Worm (Caenorhabditis elegans): Measurements from ENCODE around the gene mlt-10.

Gene mlt-10

DNA sequence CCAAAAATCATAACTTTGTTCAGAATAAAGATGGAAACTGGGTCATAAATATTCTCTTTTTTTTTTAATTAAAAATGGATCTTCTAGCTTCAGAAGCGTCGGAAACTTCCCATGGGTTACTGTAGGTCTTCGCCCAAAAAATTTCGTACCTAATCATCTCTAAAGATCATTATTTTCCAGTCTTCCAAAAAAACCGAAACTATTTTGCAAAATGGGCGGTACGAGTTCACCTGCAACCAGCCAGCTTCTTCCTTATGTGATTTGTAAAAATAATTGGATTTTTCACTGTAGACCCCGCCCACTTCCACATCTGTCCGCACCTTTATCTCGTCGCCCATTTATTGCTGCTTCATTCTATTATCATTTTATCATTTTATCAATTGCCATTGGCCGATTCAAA lies at the start of gene mlt-10:
TSS of gene mlt-10 (plus strand) at position 301 of the 400 bp plus-strand sequence.
- TF ChIP-seq mdl-1 (tag; optimal IDR thresholded peaks at IDR 0.05) (no peak), egl-27 (tag; optimal IDR thresholded peaks at IDR 0.05) (no peak), ztf-11 (tag; optimal IDR thresholded peaks at IDR 0.05) (no peak), nhr-23 (tag; optimal IDR thresholded peaks at IDR 0.05) (no peak), ceh-28 (tag; optimal IDR thresholded peaks at IDR 0.05) (no peak), mml-1 (tag; optimal IDR thresholded peaks at IDR 0.05) (no peak)

DNA sequence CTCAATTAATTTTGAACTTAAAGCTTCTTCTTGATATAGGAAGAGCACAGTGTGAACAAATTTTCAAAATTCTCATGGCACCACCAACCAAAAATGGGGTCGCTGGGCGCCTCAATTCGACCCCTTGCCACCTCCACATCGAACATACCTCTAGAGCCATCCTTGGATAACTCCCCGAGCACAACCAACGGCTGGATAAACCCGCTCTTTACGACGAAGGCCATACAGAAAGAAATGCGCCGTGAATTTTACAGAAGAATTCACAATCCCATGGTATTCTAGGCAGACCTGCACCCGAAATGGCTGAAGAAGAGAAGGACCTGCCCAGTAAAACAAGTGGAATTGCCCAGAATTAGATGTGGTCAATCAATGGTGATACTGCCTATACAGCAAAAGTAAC lies 43.9 kb upstream of the mlt-10 start:
- TF ChIP-seq nhr-67 (tag; optimal IDR thresholded peaks at IDR 0.05) (no peak), snpc-4 (tag; optimal IDR thresholded peaks at IDR 0.05) (no peak), fos-1 (tag; optimal IDR thresholded peaks at IDR 0.05) (no peak), egl-5 (tag; optimal IDR thresholded peaks at IDR 0.05) (no peak), ZK546.5 (tag; optimal IDR thresholded peaks at IDR 0.05) (no peak), ceh-82 (tag; optimal IDR thresholded peaks at IDR 0.05) (no peak)

DNA sequence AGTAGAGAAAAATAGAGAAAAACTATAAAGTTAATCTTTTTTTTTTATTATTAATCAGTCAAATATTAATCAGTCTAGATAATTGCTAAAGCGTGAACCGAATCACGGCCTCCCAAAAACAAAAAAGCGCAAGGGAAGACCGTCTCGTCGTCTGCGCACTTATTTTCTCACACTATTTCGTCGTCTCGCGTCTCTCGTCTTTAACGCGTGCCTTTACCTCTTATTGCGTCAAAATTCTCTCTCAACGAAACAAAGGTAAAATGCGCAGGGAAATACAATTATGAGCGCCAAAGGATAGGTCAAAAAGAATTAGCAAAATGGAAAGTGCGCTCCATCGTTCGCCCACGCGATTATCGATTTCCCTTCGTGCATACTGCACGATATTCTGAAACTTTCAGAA lies 40.4 kb upstream of the mlt-10 start:
- TF ChIP-seq ceh-16 (tag; optimal IDR thresholded peaks at IDR 0.05) (no peak), elt-2 (tag; optimal IDR thresholded peaks at IDR 0.05) (no peak), nhr-67 (tag; optimal IDR thresholded peaks at IDR 0.05) (no peak), daf-12 (tag; optimal IDR thresholded peaks at IDR 0.05) (no peak), nhr-237 (tag; optimal IDR thresholded peaks at IDR 0.05) (no peak), unc-39 (tag; optimal IDR thresholded peaks at IDR 0.05) (no peak), unc-62 (GFP tag; optimal IDR thresholded peaks at IDR 0.05) (no peak), lin-39 (tag; optimal IDR thresholded peaks at IDR 0.05) (no peak), nhr-12 (tag; optimal IDR thresholded peaks at IDR 0.05) (no peak), ZK546.5 (tag; optimal IDR thresholded peaks at IDR 0.05) (no peak), jun-1 (tag; optimal IDR thresholded peaks at IDR 0.05) (no peak), tbx-2 (tag; optimal IDR thresholded peaks at IDR 0.05) (no peak), nhr-77 (tag; optimal IDR thresholded peaks at IDR 0.05) (no peak), sea-2 (GFP tag; optimal IDR thresholded peaks at IDR 0.05) (no peak), R02D3.7 (tag; optimal IDR thresholded peaks at IDR 0.05) (no peak), ama-1 (optimal IDR thresholded peaks at IDR 0.05) (no peak), lsy-12 (tag; optimal IDR thresholded peaks at IDR 0.05) (peak; percentile 68), nhr-23 (tag; optimal IDR thresholded peaks at IDR 0.05) (peak; percentile 48), fos-1 (tag; optimal IDR thresholded peaks at IDR 0.05) (no peak), ztf-4 (tag; optimal IDR thresholded peaks at IDR 0.05) (no peak), ztf-11 (tag; optimal IDR thresholded peaks at IDR 0.05) (no peak), aly-2 (tag; optimal IDR thresholded peaks at IDR 0.05) (no peak), zag-1 (tag; optimal IDR thresholded peaks at IDR 0.05) (no peak), nhr-25 (tag; optimal IDR thresholded peaks at IDR 0.05) (no peak), snpc-4 (tag; optimal IDR thresholded peaks at IDR 0.05) (no peak), egl-27 (tag; optimal IDR thresholded peaks at IDR 0.05) (no peak), fkh-10 (GFP tag; optimal IDR thresholded peaks at IDR 0.05) (no peak), nhr-11 (tag; optimal IDR thresholded peaks at IDR 0.05) (no peak), hmg-11 (tag; optimal IDR thresholded peaks at IDR 0.05) (peak; percentile 9), nhr-76 (tag; optimal IDR thresholded peaks at IDR 0.05) (no peak), pha-4 (tag; optimal IDR thresholded peaks at IDR 0.05) (no peak), fkh-2 (tag; optimal IDR thresholded peaks at IDR 0.05) (no peak), mml-1 (tag; optimal IDR thresholded peaks at IDR 0.05) (no peak), lin-15B (tag; optimal IDR thresholded peaks at IDR 0.05) (peak; percentile 53), mdl-1 (tag; optimal IDR thresholded peaks at IDR 0.05) (no peak), ceh-82 (tag; optimal IDR thresholded peaks at IDR 0.05) (peak; percentile 19), skn-1 (tag; optimal IDR thresholded peaks at IDR 0.05) (no peak), eor-1 (tag; optimal IDR thresholded peaks at IDR 0.05) (no peak), nfya-1 (tag; optimal IDR thresholded peaks at IDR 0.05; ENCODE audit: insufficient read depth) (peak; percentile 25), ceh-28 (tag; optimal IDR thresholded peaks at IDR 0.05) (peak; percentile 36)

DNA sequence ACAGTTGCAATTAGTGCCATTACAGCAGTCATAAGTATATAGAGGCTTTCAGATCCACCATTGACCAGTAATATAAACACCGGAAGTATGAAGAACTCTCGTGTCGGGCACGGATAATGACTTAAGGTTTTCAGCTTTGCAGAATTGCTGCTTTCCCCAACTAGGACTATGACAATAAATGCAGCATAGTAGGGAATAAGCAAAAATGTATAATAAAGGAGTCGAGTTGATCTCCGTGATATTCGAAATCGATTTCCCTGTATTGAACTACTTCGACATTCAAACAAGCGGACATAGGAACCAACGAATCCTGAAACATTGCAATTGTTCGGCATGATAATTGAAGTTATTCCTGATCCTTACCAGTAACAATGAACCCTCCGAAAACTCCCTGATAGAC lies 37.9 kb upstream of the mlt-10 start:
- TF ChIP-seq daf-12 (tag; optimal IDR thresholded peaks at IDR 0.05) (no peak), lin-39 (tag; optimal IDR thresholded peaks at IDR 0.05) (no peak), ceh-16 (tag; optimal IDR thresholded peaks at IDR 0.05) (no peak), jun-1 (tag; optimal IDR thresholded peaks at IDR 0.05) (no peak), nhr-28 (tag; optimal IDR thresholded peaks at IDR 0.05) (no peak), elt-1 (tag; optimal IDR thresholded peaks at IDR 0.05) (no peak)
